Worm (Caenorhabditis elegans) whole organism, late embryonic: ENCODE measurements around the gene ZC239.21.
"Not testable (repeated sequence)": the region's sequence is repeated elsewhere in the genome, so short reads cannot be mapped to it uniquely, and the experiment has no call there.

ENCODE experiments used
- T23F11.4 ChIP-seq: fragments of 200-800 bp; sonication (Bioruptor generic); optimal IDR thresholded peaks from 2 replicates; lab custom pipeline; 2018; ENCODE audit warnings: mild to moderate bottlenecking, missing genetic modification characterization, missing compliant biosample characterization
- Y22D7AL.16 ChIP-seq: sonication (generic microtip); optimal IDR thresholded peaks from 2 replicates; lab custom pipeline; 2016; ENCODE audit warnings: missing genetic modification characterization, missing compliant biosample characterization
- ahr-1 ChIP-seq: sonication (generic microtip); optimal IDR thresholded peaks from 2 replicates; lab custom pipeline; 2016; ENCODE audit warnings: missing genetic modification characterization, missing compliant biosample characterization
- ama-1 ChIP-seq: fragments of 150-350 bp; optimal IDR thresholded peaks from 2 replicates; lab custom pipeline; 2014
- ceh-18 ChIP-seq: sonication (generic microtip); optimal IDR thresholded peaks from 2 replicates; lab custom pipeline; 2016; ENCODE audit warnings: missing genetic modification characterization, missing compliant biosample characterization
- ceh-19 ChIP-seq: fragments of 200-800 bp; sonication (Bioruptor generic); optimal IDR thresholded peaks from 2 replicates; lab custom pipeline; 2018; ENCODE audit warnings: mild to moderate bottlenecking, missing genetic modification characterization, missing compliant biosample characterization
- ceh-22 ChIP-seq: sonication (generic microtip); optimal IDR thresholded peaks from 2 replicates; lab custom pipeline; 2017; ENCODE audit warnings: missing biosample characterization, missing genetic modification characterization
- ceh-45 ChIP-seq: fragments of 200-800 bp; sonication (Bioruptor generic); IDR thresholded peaks from 2 replicates; pipeline ENCODE4 v1.3.6; 2022; ENCODE audit warnings: missing genetic modification reagents, missing genetic modification characterization, missing compliant biosample characterization
- che-1 ChIP-seq: sonication (generic microtip); optimal IDR thresholded peaks from 2 replicates; lab custom pipeline; 2016; ENCODE audit warnings: mild to moderate bottlenecking, missing genetic modification characterization, missing compliant biosample characterization
- dmd-4 ChIP-seq: sonication (generic microtip); optimal IDR thresholded peaks from 2 replicates; lab custom pipeline; 2016; ENCODE audit warnings: borderline replicate concordance, missing genetic modification characterization, missing compliant biosample characterization
- ets-4 ChIP-seq: sonication (generic microtip); optimal IDR thresholded peaks from 2 replicates; lab custom pipeline; 2016; ENCODE audit warnings: missing genetic modification characterization, missing compliant biosample characterization
- eyg-1 ChIP-seq: sonication (generic microtip); optimal IDR thresholded peaks from 2 replicates; lab custom pipeline; 2016; ENCODE audit warnings: missing genotype, missing genetic modification characterization, missing compliant biosample characterization
- fax-1 ChIP-seq: sonication (generic microtip); optimal IDR thresholded peaks from 2 replicates; lab custom pipeline; 2016; ENCODE audit warnings: missing genotype, missing genetic modification characterization, missing compliant biosample characterization
- fkh-10 ChIP-seq: fragments of 150-350 bp; optimal IDR thresholded peaks from 2 replicates; lab custom pipeline; 2014; ENCODE audit warnings: missing biosample characterization, missing genetic modification reagents, missing genetic modification characterization
- fkh-6 ChIP-seq: sonication (generic microtip); optimal IDR thresholded peaks from 2 replicates; lab custom pipeline; 2016; ENCODE audit warnings: missing genetic modification characterization, missing compliant biosample characterization
- hlh-8 ChIP-seq: sonication (generic microtip); optimal IDR thresholded peaks from 2 replicates; lab custom pipeline; 2016; ENCODE audit warnings: missing genotype, missing genetic modification characterization, missing compliant biosample characterization
- lim-6 ChIP-seq: sonication (generic microtip); optimal IDR thresholded peaks from 2 replicates; lab custom pipeline; 2016; ENCODE audit warnings: missing genetic modification characterization, missing compliant biosample characterization
- lin-11 ChIP-seq: fragments of 200-800 bp; sonication (Bioruptor generic); optimal IDR thresholded peaks from 2 replicates; lab custom pipeline; 2018; ENCODE audit warnings: mild to moderate bottlenecking, missing genetic modification characterization, missing compliant biosample characterization
- madf-2 ChIP-seq: sonication (generic microtip); optimal IDR thresholded peaks from 2 replicates; lab custom pipeline; 2017; ENCODE audit warnings: missing genetic modification characterization, missing compliant biosample characterization
- mec-3 ChIP-seq: sonication (generic microtip); optimal IDR thresholded peaks from 2 replicates; lab custom pipeline; 2016; ENCODE audit warnings: borderline replicate concordance, missing genetic modification characterization, missing compliant biosample characterization
- nfya-1 ChIP-seq: sonication (generic microtip); optimal IDR thresholded peaks from 2 replicates; lab custom pipeline; 2017; ENCODE audit warnings: missing genetic modification characterization, mild to moderate bottlenecking, missing compliant biosample characterization, antibody characterized with exemption, moderate library complexity
- nhr-11 ChIP-seq: fragments of 150-350 bp; optimal IDR thresholded peaks from 2 replicates; lab custom pipeline; 2014; ENCODE audit warnings: missing biosample characterization, missing genetic modification characterization
- npax-4 ChIP-seq: sonication (generic microtip); optimal IDR thresholded peaks from 2 replicates; lab custom pipeline; 2016; ENCODE audit warnings: missing genetic modification characterization, missing compliant biosample characterization
- pax-1 ChIP-seq: fragments of 150-350 bp; optimal IDR thresholded peaks from 2 replicates; lab custom pipeline; 2014; ENCODE audit warnings: missing biosample characterization, missing genetic modification characterization
- pha-4 ChIP-seq: fragments of 150-350 bp; optimal IDR thresholded peaks from 2 replicates; lab custom pipeline; 2018; ENCODE audit warnings: missing biosample characterization, missing genetic modification reagents, missing genetic modification characterization
- pros-1 ChIP-seq: fragments of 150-350 bp; optimal IDR thresholded peaks from 2 replicates; lab custom pipeline; 2014; ENCODE audit warnings: missing biosample characterization, missing genetic modification reagents, missing genetic modification characterization
- rnt-1 ChIP-seq: sonication (generic microtip); optimal IDR thresholded peaks from 2 replicates; lab custom pipeline; 2016; ENCODE audit warnings: missing genetic modification characterization, missing compliant biosample characterization
- sdc-2 ChIP-seq: sonication (generic microtip); optimal IDR thresholded peaks from 2 replicates; lab custom pipeline; 2016; ENCODE audit warnings: missing genotype, missing genetic modification characterization, missing compliant biosample characterization
- sox-2 ChIP-seq: fragments of 200-800 bp; sonication (Bioruptor generic); IDR thresholded peaks from 2 replicates; pipeline ENCODE4 v1.3.6; 2022; ENCODE audit warnings: missing genetic modification reagents, missing genetic modification characterization, missing compliant biosample characterization
- sox-4 ChIP-seq: sonication (generic microtip); optimal IDR thresholded peaks from 2 replicates; lab custom pipeline; 2017; ENCODE audit warnings: mild to moderate bottlenecking, missing genetic modification characterization, inconsistent platforms, missing compliant biosample characterization
- syd-9 ChIP-seq: sonication (generic microtip); optimal IDR thresholded peaks from 2 replicates; lab custom pipeline; 2016; ENCODE audit warnings: mild to moderate bottlenecking, missing genetic modification characterization, moderate library complexity, missing compliant biosample characterization
- tbx-2 ChIP-seq: sonication (generic microtip); optimal IDR thresholded peaks from 2 replicates; lab custom pipeline; 2016; ENCODE audit warnings: missing genetic modification characterization, missing compliant biosample characterization

ZC239.21 gene

DNA sequence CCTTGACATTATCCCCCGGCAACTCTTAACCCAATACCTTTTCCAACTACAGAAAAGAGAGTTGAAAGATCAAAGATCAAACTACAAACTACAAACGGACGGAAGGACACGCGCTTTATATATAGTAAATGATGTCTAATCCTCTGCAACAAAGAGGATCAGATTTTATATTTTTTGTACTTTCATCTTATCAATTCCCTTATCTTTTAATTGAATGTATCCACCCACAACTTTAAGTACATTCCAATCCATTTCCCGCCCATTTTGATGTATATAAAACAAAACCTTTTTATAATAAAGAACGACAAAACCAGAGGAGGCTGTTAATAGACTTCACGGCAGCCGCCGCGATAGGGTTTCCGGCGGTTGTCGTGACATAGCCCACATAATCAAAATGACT lies 29.1 kb upstream of the ZC239.21 start, which contains the start of gene sri-40:
Gene sri-40, plus strand, starts transcription at position 301 of the 400 bp plus-strand sequence.
- TF ChIP-seq ets-4 (tag; lab: Kevin White, UChicago); Y22D7AL.16 (tag; lab: Kevin White, UChicago); dmd-4: not testable (repeated sequence)

DNA sequence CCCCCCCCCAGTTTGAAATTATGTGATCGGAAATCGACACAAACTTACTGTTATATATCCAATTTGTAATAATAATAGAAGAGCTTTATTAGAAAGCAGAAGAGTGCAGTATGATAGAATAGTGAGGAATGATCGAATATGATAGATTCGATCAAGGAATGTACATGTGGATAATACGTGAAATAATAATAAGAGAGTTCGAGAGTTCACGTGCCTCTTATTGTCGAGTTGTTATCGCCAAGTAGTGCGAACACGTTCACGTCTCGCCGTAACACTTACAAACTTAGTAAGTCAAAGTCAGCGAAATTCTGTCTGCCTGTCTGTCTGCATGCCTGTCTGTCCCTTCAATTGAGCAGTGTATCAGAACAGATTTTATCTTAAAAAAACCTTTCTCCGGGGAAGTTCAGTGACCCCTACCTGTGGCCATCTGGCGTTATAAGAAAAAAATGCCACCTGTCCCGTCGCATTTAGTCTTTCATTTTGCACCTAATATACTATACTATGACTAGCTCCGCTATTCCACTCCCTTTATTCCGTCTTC lies 23.4 kb upstream of the ZC239.21 start, which contains the start of the genes Y27F2A.6 and Y27F2A.8:
Gene Y27F2A.6, minus strand, starts transcription at position 101 of the 541 bp plus-strand sequence.
Gene Y27F2A.8, plus strand, starts transcription at position 491 of the 541 bp plus-strand sequence.
- TF ChIP-seq nfya-1 (tag; lab: Kevin White, UChicago); ceh-22; pros-1 (tag; lab: Kevin White, UChicago): not testable (repeated sequence)

DNA sequence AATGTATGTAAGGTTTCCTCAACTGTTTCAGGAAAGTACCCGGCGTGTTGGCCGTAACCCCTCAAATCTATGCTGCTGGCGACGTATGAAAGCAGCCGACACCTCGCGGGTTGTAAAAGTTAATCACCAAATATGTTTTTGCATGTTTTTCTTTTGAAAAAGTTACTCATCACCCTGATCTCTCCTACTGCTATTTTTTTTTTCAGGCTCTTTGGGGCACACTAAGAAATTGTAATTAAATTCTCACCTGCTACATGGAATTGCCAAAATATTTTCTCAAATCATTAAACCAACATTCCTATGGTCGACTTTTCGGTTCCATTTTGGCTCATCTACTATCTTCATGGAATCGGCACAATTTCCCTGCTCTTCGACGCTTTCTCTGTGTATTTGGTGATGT lies 21.9 kb upstream of the ZC239.21 start, which contains the start of gene sri-78:
Gene sri-78, plus strand, starts transcription at position 301 of the 400 bp plus-strand sequence.
- not testable (repeated sequence) for TF ChIP-seq sdc-2, pax-1, ahr-1 (tag; lab: Kevin White, UChicago)

DNA sequence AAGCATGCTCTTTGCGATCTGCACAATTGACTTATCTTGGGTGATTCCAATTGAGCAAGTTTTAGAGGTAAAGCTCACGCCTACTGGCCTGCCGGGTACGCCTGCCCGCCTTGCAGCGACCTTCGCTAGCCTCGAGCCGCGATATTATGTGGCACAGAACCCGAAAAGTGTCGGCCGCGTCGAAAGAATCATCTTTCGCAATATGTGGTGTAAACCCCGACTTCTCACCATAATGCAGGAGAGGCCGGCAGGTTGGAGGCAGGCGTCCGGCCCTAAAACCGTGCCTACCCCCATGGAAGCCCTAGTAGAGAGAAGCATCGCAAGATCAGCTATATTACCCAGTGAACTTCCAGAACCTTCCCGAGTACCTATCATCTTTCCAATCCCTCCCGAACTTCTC lies 20.9 kb upstream of the ZC239.21 start:
- no peak for TF ChIP-seq pax-1 (tag; lab: Kevin White, UChicago)
- TF ChIP-seq eyg-1 (tag; lab: Kevin White, UChicago): no peak
- TF ChIP-seq T23F11.4: no peak
- TF ChIP-seq ceh-18 (tag; lab: Kevin White, UChicago): no peak
- TF ChIP-seq ahr-1 (tag; lab: Kevin White, UChicago): no peak
- TF ChIP-seq nhr-11 (tag; lab: Kevin White, UChicago): no peak
- TF ChIP-seq fkh-6 (tag; lab: Kevin White, UChicago): no peak
- no peak for TF ChIP-seq hlh-8 (tag; lab: Kevin White, UChicago)
- no peak for TF ChIP-seq pha-4
- TF ChIP-seq che-1 (tag; lab: Kevin White, UChicago): no peak
- TF ChIP-seq lin-11 (tag; lab: Kevin White, UChicago): no peak
- TF ChIP-seq ets-4 (tag; lab: Kevin White, UChicago): no peak
- TF ChIP-seq, all 69 proteins: peak for 0

DNA sequence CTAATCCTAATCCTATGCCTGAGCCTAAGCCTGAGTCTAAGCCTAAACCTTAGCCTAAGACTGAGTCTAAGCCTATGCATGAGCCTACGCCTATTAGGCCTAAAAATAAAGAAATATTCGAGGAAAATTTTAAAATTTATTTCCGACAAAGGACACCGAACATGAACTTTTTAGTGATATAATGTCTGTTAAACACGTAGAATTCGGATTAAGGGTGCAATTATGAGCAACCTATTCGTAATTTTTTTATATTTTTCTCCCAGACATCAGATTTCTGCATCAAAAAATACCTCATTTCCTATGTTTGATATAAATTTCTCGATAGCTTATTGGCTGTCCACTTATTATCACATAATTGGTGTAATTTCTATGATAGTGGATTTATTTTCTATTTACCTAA lies 17.7 kb upstream of the ZC239.21 start, which contains the start of gene Y27F2A.11:
Gene Y27F2A.11, plus strand, starts transcription at position 301 of the 400 bp plus-strand sequence.
- TF ChIP-seq sox-2 (GFP tag; lab: Robert Waterston, UW); tbx-2 (tag; lab: Kevin White, UChicago); sdc-2 (tag; lab: Kevin White, UChicago): not testable (repeated sequence)

DNA sequence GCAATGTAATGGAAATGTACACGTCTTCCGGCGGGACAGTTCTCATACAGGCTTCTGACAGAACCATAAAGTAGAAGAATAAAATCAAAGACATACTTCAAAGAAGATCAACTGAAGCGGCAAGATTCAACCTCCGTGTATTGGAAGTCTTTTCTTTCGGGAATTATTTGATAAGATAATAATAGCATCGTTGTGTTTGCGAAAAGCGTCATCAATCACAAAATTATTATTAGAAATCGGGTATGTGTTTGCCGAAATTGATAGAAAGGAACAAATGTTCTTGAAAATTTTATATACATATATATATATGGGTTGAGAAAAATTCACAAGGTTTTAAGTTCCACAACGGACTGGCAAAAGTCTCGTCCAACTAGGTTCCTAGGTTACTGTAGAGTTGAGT lies 15.2 kb upstream of the ZC239.21 start, which contains the start of gene Y27F2A.9:
Gene Y27F2A.9, minus strand, starts transcription at position 101 of the 400 bp plus-strand sequence.
- not testable (repeated sequence) for TF ChIP-seq fkh-10 (GFP tag; lab: Kevin White, UChicago); fax-1 (tag; lab: Kevin White, UChicago); lim-6

DNA sequence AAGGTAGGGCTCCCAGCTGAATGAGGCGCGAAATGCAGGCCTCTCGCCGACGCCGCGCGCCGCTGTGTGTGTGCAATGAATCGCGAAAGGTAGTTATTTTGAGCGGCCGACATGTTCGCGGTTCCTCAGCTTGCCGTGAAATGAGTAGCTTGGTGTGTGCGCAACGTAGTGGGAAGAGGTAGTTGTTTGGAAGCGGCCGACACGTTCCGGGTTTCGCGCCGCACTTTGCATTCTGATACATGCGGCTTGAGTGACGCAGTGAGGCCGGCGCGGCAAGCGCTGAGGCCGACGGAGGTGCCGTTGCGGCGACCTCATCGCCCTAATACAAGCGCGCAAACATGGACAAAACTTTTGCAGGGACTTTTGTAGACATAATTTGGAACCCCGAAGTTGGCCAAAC lies 11.0 kb upstream of the ZC239.21 start:
- TF ChIP-seq ceh-45 (GFP tag; lab: Robert Waterston, UW): no peak
- peak; percentile 13 for TF ChIP-seq mec-3 (tag; lab: Kevin White, UChicago)

DNA sequence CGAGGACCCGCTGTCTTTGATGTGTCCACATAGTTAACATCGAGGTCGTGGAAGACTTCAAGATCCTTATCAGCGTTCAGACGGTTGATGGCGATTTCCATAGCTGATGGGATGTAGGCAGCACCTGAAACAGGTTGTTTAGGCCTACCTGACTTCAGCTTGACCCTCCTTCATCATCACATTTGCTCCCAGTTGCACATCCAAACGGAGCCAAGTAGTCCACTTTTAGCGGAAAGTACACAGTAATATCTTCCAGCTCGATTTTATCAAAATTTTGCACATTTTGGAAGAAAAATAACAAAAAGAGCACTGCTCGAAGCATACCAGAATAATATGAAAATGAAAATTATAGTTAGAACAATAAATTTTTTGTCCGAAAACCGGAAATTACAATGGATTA lies 9.8 kb upstream of the ZC239.21 start, which contains the start of gene gcy-15:
Gene gcy-15, minus strand, starts transcription at position 101 of the 400 bp plus-strand sequence.
- TF ChIP-seq fkh-10 (GFP tag; lab: Kevin White, UChicago) (no peak), sox-4 (tag; lab: Kevin White, UChicago) (no peak), ama-1 (lab: Kevin White, UChicago) (no peak), madf-2 (no peak), rnt-1 (no peak), ceh-19 (GFP tag; lab: Kevin White, UChicago) (no peak), nhr-11 (tag; lab: Kevin White, UChicago) (no peak), npax-4 (tag; lab: Kevin White, UChicago) (no peak), hlh-8 (tag; lab: Kevin White, UChicago) (no peak), eyg-1 (tag; lab: Kevin White, UChicago) (no peak), ets-4 (tag; lab: Kevin White, UChicago) (no peak), syd-9 (no peak), pros-1 (tag; lab: Kevin White, UChicago) (no peak), ceh-22 (no peak)
